Worm (Caenorhabditis elegans): ENCODE results near the gene ttr-20.
A peak's percentile ranks its signal among the peaks of the same experiment; 100 is the strongest.

Gene ttr-20

DNA sequence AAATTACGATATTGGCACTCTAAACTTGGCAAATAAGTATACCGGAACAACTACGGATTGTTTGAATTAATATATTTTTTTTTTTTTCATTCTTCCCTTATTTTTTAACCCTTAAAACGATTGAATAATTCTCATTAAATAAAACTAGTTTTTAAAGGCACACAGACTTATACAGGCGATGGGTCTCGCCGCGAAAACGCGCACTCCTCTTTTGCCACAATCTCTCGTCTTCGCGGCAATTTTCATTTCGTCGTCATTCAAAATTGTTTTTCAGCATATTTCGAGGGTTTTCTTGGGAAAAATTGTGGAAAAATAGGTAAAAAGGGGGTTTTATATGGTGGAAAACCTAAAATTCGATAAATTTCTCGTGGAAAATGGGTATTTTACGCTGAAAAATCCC is 741 bp downstream of the ttr-20 start (continued):
- TF ChIP-seq blmp-1 (tag; optimal IDR thresholded peaks at IDR 0.05) (no peak), fos-1 (tag; optimal IDR thresholded peaks at IDR 0.05) (no peak), lir-3 (tag; optimal IDR thresholded peaks at IDR 0.05; ENCODE audit: poor library complexity) (no peak), C04F5.9 (tag; optimal IDR thresholded peaks at IDR 0.05) (peak; percentile 10), efl-1 (optimal IDR thresholded peaks at IDR 0.05) (peak; percentile 83 to 85), efl-1 (GFP tag; optimal IDR thresholded peaks at IDR 0.05 in 1 of 2) (peak; percentile 82 to 98)

DNA sequence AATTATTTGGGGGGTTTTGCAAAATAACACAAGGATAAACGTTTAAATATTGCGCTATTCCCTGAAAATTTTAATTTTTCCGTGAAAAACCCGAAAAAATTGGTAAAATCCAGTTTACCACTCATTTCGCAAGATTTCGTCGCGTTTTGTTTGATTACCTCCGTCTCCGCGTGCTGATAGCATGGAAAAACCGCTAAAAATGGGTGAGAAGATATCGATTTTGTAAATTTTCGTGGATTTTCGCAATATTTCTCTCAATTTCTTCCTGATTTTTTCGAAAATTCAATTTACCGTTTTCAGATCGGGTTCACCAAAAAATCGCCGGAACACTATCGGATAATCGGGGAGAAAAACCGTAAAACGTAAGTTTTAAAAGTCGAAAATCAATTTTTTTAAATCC is 1.2 kb downstream of the ttr-20 start, which contains the start of gene ama-1:
ama-1 (plus strand) TSS at position 301 of the 400 bp plus-strand sequence.
- TF ChIP-seq nhr-12 (tag; optimal IDR thresholded peaks at IDR 0.05), result no peak
- no peak for TF ChIP-seq ces-1 (GFP tag; optimal IDR thresholded peaks at IDR 0.05)
- no peak for TF ChIP-seq skn-1 (tag; optimal IDR thresholded peaks at IDR 0.05)
- no peak for TF ChIP-seq fkh-8 (tag; optimal IDR thresholded peaks at IDR 0.05)
- TF ChIP-seq Y116A8C.19 (tag; optimal IDR thresholded peaks at IDR 0.05; ENCODE audit: borderline replicate concordance), result no peak
- TF ChIP-seq C34B4.2 (tag; optimal IDR thresholded peaks at IDR 0.05), result no peak
- no peak for TF ChIP-seq lin-35 (GFP tag; optimal IDR thresholded peaks at IDR 0.05)
- no peak for TF ChIP-seq unc-98 (GFP tag; IDR thresholded peaks at IDR 0.05)
- TF ChIP-seq xbp-1 (tag; optimal IDR thresholded peaks at IDR 0.05), result no peak
- TF ChIP-seq lin-14 (GFP tag; optimal IDR thresholded peaks at IDR 0.05), result no peak
- TF ChIP-seq mab-9 (GFP tag; IDR thresholded peaks at IDR 0.05), result no peak
- no peak for TF ChIP-seq efl-1 (optimal IDR thresholded peaks at IDR 0.05)
- no peak for TF ChIP-seq efl-1 (GFP tag; optimal IDR thresholded peaks at IDR 0.05 in 1 of 2)
- no peak for TF ChIP-seq nhr-28 (tag; optimal IDR thresholded peaks at IDR 0.05)
- no peak for TF ChIP-seq sptf-1 (tag; optimal IDR thresholded peaks at IDR 0.05)
- no peak for TF ChIP-seq ceh-90 (tag; optimal IDR thresholded peaks at IDR 0.05)
- TF ChIP-seq sup-37 (GFP tag; optimal IDR thresholded peaks at IDR 0.05), result no peak
- TF ChIP-seq ceh-82 (tag; optimal IDR thresholded peaks at IDR 0.05), result no peak
- no peak for TF ChIP-seq ceh-8 (GFP tag; optimal IDR thresholded peaks at IDR 0.05)
- TF ChIP-seq lir-3 (tag; optimal IDR thresholded peaks at IDR 0.05; ENCODE audit: poor library complexity), result no peak

DNA sequence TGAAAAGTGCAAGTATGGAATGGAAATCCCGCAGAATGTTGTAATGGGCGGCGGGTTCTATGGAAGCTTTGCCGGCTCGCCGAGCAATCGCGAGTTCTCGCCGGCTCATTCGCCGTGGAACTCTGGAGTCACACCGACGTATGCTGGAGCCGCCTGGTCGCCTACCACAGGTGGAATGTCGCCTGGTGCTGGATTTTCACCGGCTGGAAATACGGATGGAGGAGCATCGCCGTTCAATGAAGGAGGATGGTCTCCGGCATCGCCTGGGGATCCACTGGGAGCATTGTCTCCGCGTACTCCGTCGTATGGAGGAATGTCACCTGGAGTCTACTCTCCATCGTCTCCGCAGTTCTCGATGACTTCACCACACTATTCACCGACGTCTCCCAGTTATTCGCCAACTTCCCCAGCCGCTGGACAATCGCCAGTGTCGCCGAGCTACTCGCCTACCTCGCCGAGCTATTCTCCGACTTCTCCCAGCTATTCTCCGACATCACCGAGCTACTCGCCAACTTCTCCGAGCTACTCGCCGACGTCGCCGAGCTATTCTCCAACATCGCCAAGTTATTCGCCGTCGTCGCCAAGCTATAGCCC is 8.5 kb downstream of the ttr-20 start:
- TF ChIP-seq nhr-11 (tag; optimal IDR thresholded peaks at IDR 0.05), result no peak
- TF ChIP-seq efl-1 (optimal IDR thresholded peaks at IDR 0.05), result no peak
- peak in 1 of 2 experiments; percentile 57 for TF ChIP-seq efl-1 (GFP tag; optimal IDR thresholded peaks at IDR 0.05 in 1 of 2)
- no peak for TF ChIP-seq jun-1 (tag; optimal IDR thresholded peaks at IDR 0.05)

DNA sequence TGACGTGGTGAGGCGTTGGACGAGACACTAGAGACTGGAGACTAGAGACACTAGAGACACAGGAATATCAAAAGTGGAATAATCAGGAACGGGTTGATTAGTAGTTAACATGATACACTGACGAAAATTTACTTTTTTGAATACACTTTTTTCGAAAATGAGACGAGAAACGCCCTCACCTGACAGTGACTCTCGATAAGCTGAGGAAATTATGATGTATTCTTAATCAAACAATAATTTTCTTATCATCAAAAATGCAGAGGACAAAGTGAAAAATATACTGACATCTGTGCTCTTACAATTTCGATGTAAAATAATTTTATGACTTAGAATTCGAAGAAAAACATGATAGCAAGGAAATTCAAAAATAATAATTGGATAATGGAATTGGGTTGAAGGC is 12.8 kb downstream of the ttr-20 start:
- TF ChIP-seq elt-2 (tag; optimal IDR thresholded peaks at IDR 0.05) (peak; percentile 59), F16B12.6 (tag; optimal IDR thresholded peaks at IDR 0.05) (no peak), jun-1 (tag; optimal IDR thresholded peaks at IDR 0.05) (peak; percentile 38), nhr-71 (tag; optimal IDR thresholded peaks at IDR 0.05) (no peak)

DNA sequence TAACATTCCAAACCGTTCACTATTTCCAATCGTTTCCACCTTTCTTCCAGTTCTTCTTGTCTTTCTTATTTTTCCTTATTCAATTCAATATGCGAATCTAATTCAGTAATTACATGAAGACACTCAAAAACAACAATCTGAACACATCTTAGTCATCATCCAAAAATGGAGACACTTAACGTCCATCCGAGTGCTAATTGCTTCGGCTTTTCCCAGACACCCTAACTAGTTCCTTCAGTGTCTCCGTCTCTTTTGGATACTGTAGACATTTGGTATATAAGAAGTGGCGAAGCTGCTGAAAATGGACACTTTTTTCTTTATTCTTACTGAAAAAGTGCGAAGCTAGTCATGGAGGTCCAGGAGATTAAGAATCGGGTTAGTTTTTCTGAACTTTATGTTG is 16.4 kb downstream of the ttr-20 start, which contains the start of gene col-33:
col-33 (plus strand) TSS at position 301 of the 400 bp plus-strand sequence.
- TF ChIP-seq pax-3 (tag; optimal IDR thresholded peaks at IDR 0.05) (no peak), fkh-4 (tag; optimal IDR thresholded peaks at IDR 0.05; ENCODE audit: borderline replicate concordance) (no peak), irx-1 (tag; optimal IDR thresholded peaks at IDR 0.05) (no peak), unc-86 (tag; optimal IDR thresholded peaks at IDR 0.05) (no peak), hlh-17 (GFP tag; optimal IDR thresholded peaks at IDR 0.05; ENCODE audit: borderline replicate concordance) (no peak), alr-1 (tag; optimal IDR thresholded peaks at IDR 0.05; ENCODE audit: borderline replicate concordance) (no peak), dpl-1 (GFP tag; optimal IDR thresholded peaks at IDR 0.05) (no peak), nhr-85 (tag) (no peak), lin-35 (GFP tag; optimal IDR thresholded peaks at IDR 0.05) (no peak), ztf-11 (tag; optimal IDR thresholded peaks at IDR 0.05) (no peak), C16A3.4 (tag; optimal IDR thresholded peaks at IDR 0.05) (no peak), ceh-63 (GFP tag; optimal IDR thresholded peaks at IDR 0.05) (no peak), fkh-10 (GFP tag; optimal IDR thresholded peaks at IDR 0.05) (no peak), mef-2 (tag; optimal IDR thresholded peaks at IDR 0.05) (no peak), ztf-4 (tag; optimal IDR thresholded peaks at IDR 0.05) (no peak), ceh-90 (tag; optimal IDR thresholded peaks at IDR 0.05) (no peak), hlh-4 (tag; optimal IDR thresholded peaks at IDR 0.05) (no peak), elt-3 (tag; optimal IDR thresholded peaks at IDR 0.05) (no peak)

All from whole organism, L1 larva.